Worm (Caenorhabditis elegans): ENCODE results near the gene F10C2.7.

DNA sequence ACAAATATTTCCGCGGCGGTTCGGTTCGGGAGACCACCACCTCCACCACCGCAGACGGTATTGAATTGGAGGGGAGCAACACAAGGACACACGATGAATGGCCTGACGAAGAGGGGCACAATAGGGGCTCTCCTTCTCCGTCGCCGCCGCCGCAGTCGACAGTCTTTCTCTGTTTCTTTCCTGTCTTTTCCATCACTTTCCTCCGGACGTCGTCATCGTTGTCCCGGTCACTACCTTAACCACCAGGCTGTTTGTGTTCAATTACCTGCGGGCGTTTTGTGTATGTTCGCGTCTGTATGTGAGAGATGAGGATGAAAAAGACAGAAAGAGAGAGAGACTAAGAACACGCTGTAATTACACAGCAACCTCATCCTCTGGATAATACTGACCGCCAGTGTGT lies 13.9 kb upstream of the F10C2.7 start:
- TF ChIP-seq nhr-11 (tag; optimal IDR thresholded peaks at IDR 0.05) = no peak
- TF ChIP-seq ama-1 (optimal IDR thresholded peaks at IDR 0.05) = no peak
- TF ChIP-seq sma-3 (GFP tag; optimal IDR thresholded peaks at IDR 0.05) = no peak
- TF ChIP-seq zag-1 (tag; optimal IDR thresholded peaks at IDR 0.05) = no peak
- no peak for TF ChIP-seq lin-13 (GFP tag; optimal IDR thresholded peaks at IDR 0.05)
- no peak for TF ChIP-seq snpc-4 (tag; optimal IDR thresholded peaks at IDR 0.05)
- no peak for TF ChIP-seq egl-27 (tag; optimal IDR thresholded peaks at IDR 0.05)

Data from whole organism, L2 larva.